Fruit fly (Drosophila melanogaster): ENCODE data around the gene Dbct.

Dbct gene

DNA sequence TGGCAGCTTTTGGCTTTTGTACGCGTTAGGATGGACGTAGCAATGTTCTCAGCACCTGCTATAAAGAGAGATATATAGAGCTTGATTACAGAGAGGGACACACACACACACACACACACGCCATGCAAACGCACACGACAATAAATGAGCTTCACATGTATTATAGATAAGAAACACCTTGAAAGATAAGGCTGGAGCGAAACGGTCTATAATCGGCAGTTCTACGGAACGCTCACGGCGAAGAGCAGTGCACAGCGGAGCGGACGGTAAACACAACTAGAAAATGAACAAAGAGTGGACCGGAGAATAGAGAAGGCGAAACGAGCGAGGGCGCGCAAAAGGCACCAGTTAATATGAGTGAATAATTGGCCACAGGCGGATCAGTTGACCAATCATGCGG is 37.2 kb upstream of the Dbct start (continued):
- TF ChIP-seq nerfin-1 (tag; optimal IDR thresholded peaks at IDR 0.05), result no peak
- TF ChIP-seq salm (tag; optimal IDR thresholded peaks at IDR 0.05), result no peak
- TF ChIP-seq ranshi (GFP tag; IDR thresholded peaks at IDR 0.05), result no peak
- no peak for TF ChIP-seq ssp (GFP tag; IDR thresholded peaks at IDR 0.05)
- TF ChIP-seq CG1603 (tag; optimal IDR thresholded peaks at IDR 0.05), result no peak
- TF ChIP-seq CG7928 (GFP tag; optimal IDR thresholded peaks at IDR 0.05), result no peak
- no peak for TF ChIP-seq CG15601 (tag; optimal IDR thresholded peaks at IDR 0.05)
- no peak for TF ChIP-seq CG1233 (GFP tag; optimal IDR thresholded peaks at IDR 0.05)
- no peak for TF ChIP-seq unc-4 (GFP tag; IDR thresholded peaks at IDR 0.05; ENCODE audit: partially characterized antibody)
- TF ChIP-seq Hr78 (GFP tag; optimal IDR thresholded peaks at IDR 0.05), result no peak
- TF ChIP-seq en (GFP tag; optimal IDR thresholded peaks at IDR 0.05), result no peak
- TF ChIP-seq Neu2 (GFP tag; optimal IDR thresholded peaks at IDR 0.05; ENCODE audit: borderline replicate concordance), result no peak
- no peak for TF ChIP-seq Doc3 (GFP tag; IDR thresholded peaks at IDR 0.05; ENCODE audit: partially characterized antibody)
- no peak for TF ChIP-seq CG7963 (GFP tag; IDR thresholded peaks at IDR 0.05; ENCODE audit: partially characterized antibody)
- no peak for TF ChIP-seq Meics (GFP tag; optimal IDR thresholded peaks at IDR 0.05)
- peak; percentile 62 for TF ChIP-seq CG34376 (GFP tag; optimal IDR thresholded peaks at IDR 0.05)
- TF ChIP-seq Adf1 (GFP tag; IDR thresholded peaks at IDR 0.05), result no peak
- TF ChIP-seq ttk (GFP tag; IDR thresholded peaks at IDR 0.05), result no peak
- TF ChIP-seq H2.0 (GFP tag; IDR thresholded peaks at IDR 0.05), result no peak
- TF ChIP-seq hb (GFP tag; IDR thresholded peaks at IDR 0.05; ENCODE audit: partially characterized antibody), result no peak
- peak; percentile 76 for TF ChIP-seq cg (GFP tag; optimal IDR thresholded peaks at IDR 0.05)
- TF ChIP-seq CG1024 (GFP tag; IDR thresholded peaks at IDR 0.05), result no peak
- no peak for TF ChIP-seq sna (GFP tag; IDR thresholded peaks at IDR 0.05; ENCODE audit: partially characterized antibody)
- TF ChIP-seq lab (GFP tag; optimal IDR thresholded peaks at IDR 0.05), result peak; percentile 25
- TF ChIP-seq sug (tag; optimal IDR thresholded peaks at IDR 0.05), result peak; percentile 26
- no peak for TF ChIP-seq Antp (GFP tag; optimal IDR thresholded peaks at IDR 0.05)
- TF ChIP-seq bcd (GFP tag; optimal IDR thresholded peaks at IDR 0.05), result no peak
- no peak for TF ChIP-seq bigmax (GFP tag; optimal IDR thresholded peaks at IDR 0.05)
- TF ChIP-seq HLH4C (GFP tag; IDR thresholded peaks at IDR 0.05; ENCODE audit: partially characterized antibody), result no peak
- TF ChIP-seq exex (tag; optimal IDR thresholded peaks at IDR 0.05), result peak; percentile 52
- TF ChIP-seq CG14014 (GFP tag; IDR thresholded peaks at IDR 0.05), result no peak
- no peak for TF ChIP-seq CG14441 (GFP tag; IDR thresholded peaks at IDR 0.05)

DNA sequence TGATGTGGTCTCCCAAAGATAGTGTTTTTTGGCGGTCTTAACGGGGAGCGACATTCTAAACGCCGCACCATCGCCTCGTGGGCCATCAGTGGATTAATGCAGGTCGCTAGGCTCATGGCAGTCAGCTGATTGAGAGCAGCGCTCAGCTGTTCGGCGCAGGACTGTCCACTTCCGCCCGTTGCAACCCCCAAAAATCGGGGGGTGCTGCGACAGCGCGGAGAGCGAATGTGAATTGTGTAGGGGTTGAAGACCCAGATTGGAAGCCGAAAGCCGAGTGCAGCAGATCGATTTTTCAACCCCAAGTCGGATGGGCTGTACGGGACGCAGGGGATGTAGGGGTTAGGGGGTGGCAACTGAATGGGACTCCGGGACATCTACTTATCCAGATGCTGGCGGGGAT is 23.3 kb upstream of the Dbct start:
- TF ChIP-seq CG30431 (GFP tag; optimal IDR thresholded peaks at IDR 0.05) (no peak), CG11398 (GFP tag; optimal IDR thresholded peaks at IDR 0.05) (no peak), CG7556 (GFP tag; optimal IDR thresholded peaks at IDR 0.05) (no peak), gsb (GFP tag; IDR thresholded peaks at IDR 0.05) (no peak), sisA (GFP tag; IDR thresholded peaks at IDR 0.05) (no peak), crp (GFP tag; optimal IDR thresholded peaks at IDR 0.05) (peak in 1 of 2 experiments; percentile 79), CG12299 (tag; optimal IDR thresholded peaks at IDR 0.05) (no peak), CG11696 (GFP tag; IDR thresholded peaks at IDR 0.05) (no peak), onecut (GFP tag; IDR thresholded peaks at IDR 0.05) (peak; percentile 98), Med (GFP tag) (peak; percentile 14), CG3281 (GFP tag; optimal IDR thresholded peaks at IDR 0.05) (no peak), MBD-R2 (GFP tag; IDR thresholded peaks at IDR 0.05) (peak; percentile 51), p53 (GFP tag; optimal IDR thresholded peaks at IDR 0.05) (no peak), pzg (GFP tag; optimal IDR thresholded peaks at IDR 0.05) (peak; percentile 26), Hey (tag; optimal IDR thresholded peaks at IDR 0.05) (no peak), Bgb (GFP tag; IDR thresholded peaks at IDR 0.05; ENCODE audit: partially characterized antibody) (no peak), wor (GFP tag; IDR thresholded peaks at IDR 0.05) (no peak), sc (optimal IDR thresholded peaks at IDR 0.05) (no peak), sc (GFP tag; optimal IDR thresholded peaks at IDR 0.05) (no peak), CG3726 (GFP tag; IDR thresholded peaks at IDR 0.05) (no peak), CG10543 (GFP tag; optimal IDR thresholded peaks at IDR 0.05) (no peak)

All from whole organism, embryonic.